Worm (Caenorhabditis elegans) whole organism, L3 larva: ENCODE data around the gene D1053.4.

Experiments used
- aly-2 ChIP-seq: fragments of 150-350 bp; optimal IDR thresholded peaks from 2 replicates; lab custom pipeline; 2014; ENCODE audit warnings: missing biosample characterization, missing genetic modification characterization
- ceh-82 ChIP-seq: fragments of 150-350 bp; optimal IDR thresholded peaks from 2 replicates; lab custom pipeline; 2014; ENCODE audit warnings: missing biosample characterization, missing genetic modification characterization
- ceh-9 ChIP-seq: sonication (generic microtip); optimal IDR thresholded peaks from 2 replicates; lab custom pipeline; 2018; ENCODE audit warnings: missing biosample characterization, missing genetic modification characterization
- egl-27 ChIP-seq: sonication (generic microtip); optimal IDR thresholded peaks from 4 replicates; lab custom pipeline; 2017; ENCODE audit warnings: missing biosample characterization, missing genetic modification reagents, missing genetic modification characterization
- fos-1 ChIP-seq: fragments of 150-350 bp; optimal IDR thresholded peaks from 2 replicates; lab custom pipeline; 2014; ENCODE audit warnings: missing biosample characterization, missing genetic modification characterization
- jun-1 ChIP-seq: fragments of 150-350 bp; optimal IDR thresholded peaks from 2 replicates; lab custom pipeline; 2014; ENCODE audit warnings: missing biosample characterization, missing genetic modification reagents, missing genetic modification characterization
- nhr-28 ChIP-seq: fragments of 150-350 bp; optimal IDR thresholded peaks from 2 replicates; lab custom pipeline; 2014; ENCODE audit warnings: missing biosample characterization, missing genetic modification characterization
- nhr-77 ChIP-seq: fragments of 150-350 bp; optimal IDR thresholded peaks from 2 replicates; lab custom pipeline; 2014; ENCODE audit warnings: missing biosample characterization, missing genetic modification characterization
- snpc-4 ChIP-seq: fragments of 150-350 bp; optimal IDR thresholded peaks from 2 replicates; lab custom pipeline; 2014; ENCODE audit warnings: missing biosample characterization, missing genetic modification characterization

ce11 chrX:11752289-11752688 lies 28.7 kb upstream of the D1053.4 start:
- TF ChIP-seq ceh-82 (tag; lab: Kevin White, UChicago) (no peak), jun-1 (tag; lab: Kevin White, UChicago) (no peak), fos-1 (tag; lab: Kevin White, UChicago) (no peak), nhr-77 (no peak), nhr-28 (no peak), aly-2 (tag; lab: Kevin White, UChicago) (no peak), egl-27 (tag; lab: Kevin White, UChicago) (no peak), ceh-9 (no peak), snpc-4 (tag; lab: Kevin White, UChicago) (no peak)
